Fruit fly (Drosophila melanogaster): ENCODE measurements around the gene CG15042.

Gene CG15042

DNA sequence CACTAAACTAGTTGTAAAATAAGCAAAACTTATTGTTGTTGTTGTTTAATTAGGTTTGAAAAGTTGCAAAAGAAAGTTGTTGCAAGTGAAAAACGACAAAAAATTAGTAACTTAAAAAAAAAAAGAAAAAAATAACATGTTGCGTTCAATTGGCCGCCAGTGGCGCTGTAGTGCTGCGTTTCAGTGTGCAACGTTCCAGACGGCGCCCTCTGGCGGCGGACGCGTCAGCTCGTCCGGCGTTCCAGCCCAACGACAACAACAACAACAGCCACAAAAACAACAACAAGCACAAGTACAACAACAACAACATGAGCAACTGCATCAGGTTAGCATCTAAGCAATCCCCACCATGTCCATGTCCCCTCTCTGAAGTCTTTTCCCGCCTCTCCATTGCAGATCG lies 10.7 kb downstream of the CG15042 start (continued):
- TF ChIP-seq fd59A (GFP tag; optimal IDR thresholded peaks at IDR 0.05) (no peak), CG15336 (GFP tag; IDR thresholded peaks at IDR 0.05) (peak; percentile 37; the same call in 1 of the 2 replicates), ss (GFP tag; optimal IDR thresholded peaks at IDR 0.05) (peak in 1 of 2 experiments; percentile 19), CG16779 (tag; optimal IDR thresholded peaks at IDR 0.05) (no peak), cyc (GFP tag; optimal IDR thresholded peaks at IDR 0.05) (no peak), Smox (GFP tag; optimal IDR thresholded peaks at IDR 0.05) (no peak), net (GFP tag; optimal IDR thresholded peaks at IDR 0.05) (peak; percentile 7), Ets21C (GFP tag; optimal IDR thresholded peaks at IDR 0.05) (no peak), pdm3 (GFP tag; optimal IDR thresholded peaks at IDR 0.05) (peak; percentile 30), CG6792 (GFP tag; optimal IDR thresholded peaks at IDR 0.05) (peak; percentile 17), CG3919 (GFP tag; optimal IDR thresholded peaks at IDR 0.05) (no peak), Sox14 (GFP tag; optimal IDR thresholded peaks at IDR 0.05) (no peak), CG34406 (GFP tag; optimal IDR thresholded peaks at IDR 0.05) (no peak), CG3032 (tag; optimal IDR thresholded peaks at IDR 0.05) (no peak), CG6163 (GFP tag; IDR thresholded peaks at IDR 0.05) (peak; percentile 58; the same call in 2 of the 3 replicates), Sox102F (GFP tag; optimal IDR thresholded peaks at IDR 0.05) (no peak), lz (GFP tag; optimal IDR thresholded peaks at IDR 0.05) (peak; percentile 33), fd85E (GFP tag; optimal IDR thresholded peaks at IDR 0.05) (no peak), CG7368 (GFP tag; optimal IDR thresholded peaks at IDR 0.05) (no peak), CG11294 (GFP tag; IDR thresholded peaks at IDR 0.05) (no peak), spab (GFP tag; optimal IDR thresholded peaks at IDR 0.05) (no peak), CG8319 (GFP tag; optimal IDR thresholded peaks at IDR 0.05) (no peak), OdsH (GFP tag; optimal IDR thresholded peaks at IDR 0.05) (no peak), salr (GFP tag; optimal IDR thresholded peaks at IDR 0.05) (no peak), svp (GFP tag) (no peak), Hr39 (GFP tag; optimal IDR thresholded peaks at IDR 0.05) (peak; percentile 7), CG10669 (GFP tag; optimal IDR thresholded peaks at IDR 0.05) (no peak), Eip93F (GFP tag; optimal IDR thresholded peaks at IDR 0.05) (no peak), CG6808 (GFP tag; optimal IDR thresholded peaks at IDR 0.05) (peak; percentile 10), CG4318 (GFP tag; optimal IDR thresholded peaks at IDR 0.05) (no peak)

DNA sequence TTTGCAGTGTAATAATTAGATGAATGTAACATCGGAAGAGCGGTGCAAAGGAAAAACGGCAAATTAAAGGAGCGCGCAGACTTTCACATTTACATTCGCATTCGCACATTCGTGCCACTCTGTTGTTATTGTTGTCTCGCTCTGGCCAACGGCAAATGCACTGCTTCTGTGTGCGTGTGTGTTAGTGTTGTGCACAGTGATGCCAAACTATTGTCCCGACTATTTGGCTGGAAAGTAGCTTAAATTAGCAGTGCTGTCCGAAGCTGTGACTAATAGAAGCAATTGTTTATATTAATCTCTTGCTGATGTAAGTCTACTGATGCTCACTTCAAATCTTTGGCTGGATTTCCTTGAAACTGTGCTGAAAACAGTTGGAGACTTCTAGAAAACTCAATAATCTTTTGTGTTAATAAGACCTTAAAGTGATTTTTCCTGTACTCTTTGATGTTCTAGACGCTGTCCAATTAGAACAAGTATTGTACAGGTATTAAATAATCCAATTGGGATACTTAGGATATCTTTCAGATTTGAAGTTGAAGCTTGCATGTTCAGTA lies 12.0 kb downstream of the CG15042 start:
- TF ChIP-seq Sox15 (GFP tag; optimal IDR thresholded peaks at IDR 0.05) (no peak), Eip78C (GFP tag) (peak; percentile 39), topi (GFP tag; optimal IDR thresholded peaks at IDR 0.05) (no peak), CG34406 (GFP tag; optimal IDR thresholded peaks at IDR 0.05) (no peak), OdsH (GFP tag; optimal IDR thresholded peaks at IDR 0.05) (no peak), CG6808 (GFP tag; optimal IDR thresholded peaks at IDR 0.05) (peak; percentile 48), CG11902 (GFP tag; optimal IDR thresholded peaks at IDR 0.05) (no peak), CG15336 (GFP tag; IDR thresholded peaks at IDR 0.05) (no peak), CG11762 (GFP tag; optimal IDR thresholded peaks at IDR 0.05; ENCODE audit: insufficient read depth) (no peak), CG8119 (GFP tag; IDR thresholded peaks at IDR 0.05) (no peak), spab (GFP tag; optimal IDR thresholded peaks at IDR 0.05) (no peak), CG10669 (GFP tag; optimal IDR thresholded peaks at IDR 0.05) (no peak), fd59A (GFP tag; optimal IDR thresholded peaks at IDR 0.05) (no peak), Ets96B (tag; optimal IDR thresholded peaks at IDR 0.05) (no peak), CG7368 (GFP tag; optimal IDR thresholded peaks at IDR 0.05) (no peak), CG6163 (GFP tag; IDR thresholded peaks at IDR 0.05) (0 out of 3 replicates have a peak, but pooled peaks have one; percentile 27), Smox (GFP tag; optimal IDR thresholded peaks at IDR 0.05) (no peak), Hr39 (GFP tag; optimal IDR thresholded peaks at IDR 0.05) (peak; percentile 11), eg (GFP tag; IDR thresholded peaks at IDR 0.05) (0 out of 3 replicates have a peak, but pooled peaks have one; percentile 24), CG9139 (GFP tag; optimal IDR thresholded peaks at IDR 0.05) (no peak), Eip93F (GFP tag; optimal IDR thresholded peaks at IDR 0.05) (no peak), net (GFP tag; optimal IDR thresholded peaks at IDR 0.05) (no peak), CG3032 (tag; optimal IDR thresholded peaks at IDR 0.05) (no peak), svp (GFP tag) (peak; percentile 58), acj6 (GFP tag; optimal IDR thresholded peaks at IDR 0.05) (peak; percentile 15), pdm3 (GFP tag; optimal IDR thresholded peaks at IDR 0.05) (no peak), Sox102F (GFP tag; optimal IDR thresholded peaks at IDR 0.05) (peak; percentile 15), CG10631 (GFP tag; optimal IDR thresholded peaks at IDR 0.05) (no peak), CG6792 (GFP tag; optimal IDR thresholded peaks at IDR 0.05) (no peak), Eip75B (GFP tag; optimal IDR thresholded peaks at IDR 0.05) (peak; percentile 6), CG1621 (tag; optimal IDR thresholded peaks at IDR 0.05) (no peak), salr (GFP tag; optimal IDR thresholded peaks at IDR 0.05) (peak in 1 of 2 experiments; percentile 20), CG6276 (GFP tag; optimal IDR thresholded peaks at IDR 0.05) (no peak), Ets21C (GFP tag; optimal IDR thresholded peaks at IDR 0.05) (peak; percentile 2), CG8632 (GFP tag; optimal IDR thresholded peaks at IDR 0.05) (no peak), Gug (GFP tag; IDR thresholded peaks at IDR 0.05) (no peak), Sox14 (GFP tag; optimal IDR thresholded peaks at IDR 0.05) (no peak), Met (GFP tag; optimal IDR thresholded peaks at IDR 0.05) (no peak)
